Fruit fly (Drosophila melanogaster): ENCODE measurements around the gene CG46465.
A peak's percentile ranks its signal among the peaks of the same experiment; 100 is the strongest.

The CG46465 gene

dm6 chr2L:18992196-18992595 is at the start of gene CG46465:
Gene CG46465 (plus strand): TSS chr2L:18992496.
- TF ChIP-seq CG11294 (GFP tag; IDR thresholded peaks at IDR 0.05) (no peak), Eip78C (GFP tag) (no peak), spab (GFP tag; optimal IDR thresholded peaks at IDR 0.05) (no peak), fd85E (GFP tag; optimal IDR thresholded peaks at IDR 0.05) (no peak), CG8119 (GFP tag; IDR thresholded peaks at IDR 0.05) (no peak), CG6163 (GFP tag; IDR thresholded peaks at IDR 0.05) (no peak), svp (GFP tag) (no peak), Ets21C (GFP tag; optimal IDR thresholded peaks at IDR 0.05) (no peak)

- no peak for TF ChIP-seq CG10669 (GFP tag; optimal IDR thresholded peaks at IDR 0.05)
- TF ChIP-seq pdm3 (GFP tag; optimal IDR thresholded peaks at IDR 0.05), result no peak
- peak; percentile 38 for TF ChIP-seq CG6854 (GFP tag; optimal IDR thresholded peaks at IDR 0.05)
- TF ChIP-seq CG8319 (GFP tag; optimal IDR thresholded peaks at IDR 0.05), result no peak
- no peak for TF ChIP-seq Sox102F (GFP tag; optimal IDR thresholded peaks at IDR 0.05)
- TF ChIP-seq CG6808 (GFP tag; optimal IDR thresholded peaks at IDR 0.05), result peak; percentile 43
- TF ChIP-seq OdsH (GFP tag; optimal IDR thresholded peaks at IDR 0.05), result no peak
- peak; percentile 42 for TF ChIP-seq Eip78C (GFP tag)
- TF ChIP-seq ss (GFP tag; optimal IDR thresholded peaks at IDR 0.05), result peak; percentile 68 to 69
- peak; percentile 46 for TF ChIP-seq dsx (GFP tag; optimal IDR thresholded peaks at IDR 0.05; ENCODE audit: poor library complexity, severe bottlenecking)
Observed at dm6 chr2L:18943309-18943708, 49.0 kb upstream of the CG46465 start.

- TF ChIP-seq CG10669 (GFP tag; optimal IDR thresholded peaks at IDR 0.05) (no peak), Eip78C (GFP tag) (peak; percentile 25), Sox14 (GFP tag; optimal IDR thresholded peaks at IDR 0.05) (peak; percentile 18), achi (GFP tag; optimal IDR thresholded peaks at IDR 0.05) (peak; percentile 95), vri (GFP tag; optimal IDR thresholded peaks at IDR 0.05) (peak; percentile 82)
Observed at dm6 chr2L:18943797-18944174, 48.5 kb upstream of the CG46465 start, which contains the start of gene ssp3. Gene ssp3 (minus strand): TSS chr2L:18943960.

DNA sequence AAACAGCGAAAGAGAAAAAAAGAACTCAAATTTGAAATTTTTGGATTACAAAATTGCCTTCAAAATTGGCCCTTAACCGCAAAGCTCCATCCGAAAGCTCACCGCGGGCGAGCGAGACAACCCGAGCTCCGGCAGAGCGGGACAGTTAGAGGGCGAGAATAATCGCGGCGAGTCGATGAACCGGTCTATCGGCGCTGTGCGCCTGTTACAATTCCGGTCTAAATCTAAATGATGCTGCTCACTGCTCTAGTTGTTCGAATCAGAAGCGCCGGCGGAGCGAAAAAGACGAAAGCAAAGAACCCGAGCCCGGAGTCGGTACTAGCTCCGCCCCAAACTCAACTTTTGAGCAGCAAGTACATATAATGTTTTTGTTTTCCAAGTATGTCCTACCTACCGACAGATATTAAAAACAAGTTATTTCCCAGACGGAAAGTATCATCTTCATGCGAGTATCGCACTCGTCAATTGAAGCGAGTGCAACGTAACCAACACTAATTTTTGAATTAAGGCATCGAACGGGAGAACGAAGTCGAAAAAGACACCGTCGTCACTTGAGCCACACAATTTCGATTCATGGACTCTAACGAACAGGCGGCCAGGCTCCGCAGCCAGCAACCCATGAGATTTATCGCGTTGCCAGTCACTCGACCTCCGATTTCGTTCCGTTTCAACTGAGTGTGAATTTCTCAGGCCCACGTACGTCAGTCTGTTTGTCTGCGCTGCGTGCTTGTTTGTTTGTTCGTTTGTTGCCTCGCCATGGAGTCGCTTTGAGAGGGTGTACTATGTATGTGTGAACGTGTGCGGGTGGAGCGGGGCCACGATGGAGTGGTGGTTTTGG is 47.9 kb upstream of the CG46465 start:
- TF ChIP-seq Smox (GFP tag; optimal IDR thresholded peaks at IDR 0.05), result no peak
- no peak for TF ChIP-seq OdsH (GFP tag; optimal IDR thresholded peaks at IDR 0.05)
- no peak for TF ChIP-seq CG34406 (GFP tag; optimal IDR thresholded peaks at IDR 0.05)
- TF ChIP-seq salr (GFP tag; optimal IDR thresholded peaks at IDR 0.05), result no peak
- no peak for TF ChIP-seq CG3032 (tag; optimal IDR thresholded peaks at IDR 0.05)
- TF ChIP-seq CG4318 (GFP tag; optimal IDR thresholded peaks at IDR 0.05), result no peak
- TF ChIP-seq Met (GFP tag; optimal IDR thresholded peaks at IDR 0.05), result no peak
- TF ChIP-seq Eip93F (GFP tag; optimal IDR thresholded peaks at IDR 0.05), result peak; percentile 66
- peak; percentile 47 for TF ChIP-seq Eip75B (GFP tag; optimal IDR thresholded peaks at IDR 0.05)
- TF ChIP-seq eg (GFP tag; IDR thresholded peaks at IDR 0.05), result no peak
- no peak for TF ChIP-seq acj6 (GFP tag; optimal IDR thresholded peaks at IDR 0.05)
- peak; percentile 0 for TF ChIP-seq CG6808 (GFP tag; optimal IDR thresholded peaks at IDR 0.05)
- TF ChIP-seq CG11762 (GFP tag; optimal IDR thresholded peaks at IDR 0.05; ENCODE audit: insufficient read depth), result no peak
- TF ChIP-seq achi (GFP tag; optimal IDR thresholded peaks at IDR 0.05), result peak; percentile 56
- no peak for TF ChIP-seq CG6792 (GFP tag; optimal IDR thresholded peaks at IDR 0.05)
- no peak for TF ChIP-seq CG31627 (GFP tag; optimal IDR thresholded peaks at IDR 0.05)
- TF ChIP-seq CG6854 (GFP tag; optimal IDR thresholded peaks at IDR 0.05), result peak; percentile 41
- peak; percentile 35 for TF ChIP-seq CG3919 (GFP tag; optimal IDR thresholded peaks at IDR 0.05)
- no peak for TF ChIP-seq CG32006 (GFP tag; optimal IDR thresholded peaks at IDR 0.05)
- no peak for TF ChIP-seq Sox15 (GFP tag; optimal IDR thresholded peaks at IDR 0.05)
- no peak for TF ChIP-seq net (GFP tag; optimal IDR thresholded peaks at IDR 0.05)
- TF ChIP-seq topi (GFP tag; optimal IDR thresholded peaks at IDR 0.05), result peak; percentile 12
- no peak for TF ChIP-seq fd59A (GFP tag; optimal IDR thresholded peaks at IDR 0.05)
- no peak for TF ChIP-seq CG11902 (GFP tag; optimal IDR thresholded peaks at IDR 0.05)
- TF ChIP-seq Sox102F (GFP tag; optimal IDR thresholded peaks at IDR 0.05), result no peak
- peak; percentile 35 for TF ChIP-seq dsx (GFP tag; optimal IDR thresholded peaks at IDR 0.05; ENCODE audit: poor library complexity, severe bottlenecking)
- TF ChIP-seq spab (GFP tag; optimal IDR thresholded peaks at IDR 0.05), result no peak
- TF ChIP-seq cyc (GFP tag; optimal IDR thresholded peaks at IDR 0.05), result no peak
- no peak for TF ChIP-seq vri (GFP tag; optimal IDR thresholded peaks at IDR 0.05)
- TF ChIP-seq Hr39 (GFP tag; optimal IDR thresholded peaks at IDR 0.05), result no peak
- TF ChIP-seq CG15336 (GFP tag; IDR thresholded peaks at IDR 0.05), result no peak
- no peak for TF ChIP-seq CG10631 (GFP tag; optimal IDR thresholded peaks at IDR 0.05)
